Worm (Caenorhabditis elegans) whole organism, young adult: ENCODE measurements around the gene lin-12.

ENCODE experiments used
- D2030.7 ChIP-seq: fragments of 200-800 bp; sonication (Bioruptor generic); IDR thresholded peaks from 2 replicates; pipeline ENCODE4 v1.3.6; 2022; ENCODE audit warnings: missing genetic modification reagents, missing genetic modification characterization, missing compliant biosample characterization
- F22D6.2 ChIP-seq: sonication (generic microtip); optimal IDR thresholded peaks from 2 replicates; lab custom pipeline; 2016; ENCODE audit warnings: mild to moderate bottlenecking, missing genetic modification characterization, missing compliant biosample characterization
- F23B12.7 ChIP-seq: sonication (generic microtip); optimal IDR thresholded peaks from 2 replicates; lab custom pipeline; 2017; ENCODE audit warnings: missing genetic modification characterization, mild to moderate bottlenecking, missing compliant biosample characterization, antibody characterized with exemption, moderate library complexity; ENCODE audit not compliant: insufficient read depth
- F37B4.10 ChIP-seq: fragments of 200-800 bp; sonication (Bioruptor generic); IDR thresholded peaks from 2 replicates; pipeline ENCODE4 v1.3.6; 2022; ENCODE audit warnings: missing genetic modification characterization, missing compliant biosample characterization
- F49E8.2 ChIP-seq: sonication (generic microtip); optimal IDR thresholded peaks from 3 replicates; lab custom pipeline; 2017; ENCODE audit warnings: missing genetic modification characterization, mild to moderate bottlenecking, missing compliant biosample characterization, antibody characterized with exemption, moderate library complexity; ENCODE audit not compliant: insufficient read depth
- F55B11.4 ChIP-seq: sonication (generic microtip); optimal IDR thresholded peaks from 2 replicates; lab custom pipeline; 2016; ENCODE audit warnings: missing compliant biosample characterization, missing genetic modification characterization, borderline replicate concordance; ENCODE audit not compliant: insufficient read depth
- F57A8.1 ChIP-seq: fragments of 200-800 bp; sonication (Bioruptor generic); optimal IDR thresholded peaks from 2 replicates; lab custom pipeline; 2018; ENCODE audit warnings: mild to moderate bottlenecking, missing genetic modification characterization, moderate library complexity, missing compliant biosample characterization
- K12H6.12 ChIP-seq: fragments of 200-800 bp; sonication (Bioruptor generic); optimal IDR thresholded peaks from 2 replicates; lab custom pipeline; 2018; ENCODE audit warnings: mild to moderate bottlenecking, missing genetic modification characterization, missing compliant biosample characterization
- Y53F4B.3 ChIP-seq: fragments of 200-800 bp; sonication (Bioruptor generic); IDR thresholded peaks from 2 replicates; pipeline ENCODE4 v1.3.6; 2022; ENCODE audit warnings: missing genetic modification reagents, missing genetic modification characterization, missing compliant biosample characterization
- Y53G8AR.9 ChIP-seq: fragments of 200-800 bp; sonication (Bioruptor generic); conservative IDR thresholded peaks from 2 replicates; pipeline ENCODE4 v1.3.6; 2022; ENCODE audit warnings: missing genetic modification reagents, missing genetic modification characterization, missing compliant biosample characterization
- Y79H2A.3 ChIP-seq: fragments of 200-800 bp; sonication (Bioruptor generic); conservative IDR thresholded peaks from 2 replicates; pipeline ENCODE4 v1.3.6; 2022; ENCODE audit warnings: missing genetic modification reagents, missing genetic modification characterization, missing compliant biosample characterization
- ama-1 ChIP-seq, 3 experiments: fragments of 150-350 bp in 1 of 3; sonication (generic microtip) in 2 of 3; optimal IDR thresholded peaks; 2 replicates each; lab custom pipeline; 2014 to 2018; ENCODE audit warnings: missing biosample characterization in 2 of 3, missing genetic modification characterization in 2 of 3, missing genetic modification reagents in 2 of 3
- aptf-2 ChIP-seq: fragments of 200-800 bp; sonication (Bioruptor generic); conservative IDR thresholded peaks from 2 replicates; pipeline ENCODE4 v1.3.6; 2022; ENCODE audit warnings: missing genetic modification reagents, missing genetic modification characterization, missing compliant biosample characterization
- atf-7 ChIP-seq: sonication (generic microtip); optimal IDR thresholded peaks from 2 replicates; lab custom pipeline; 2017; ENCODE audit warnings: mild to moderate bottlenecking, missing genetic modification characterization, missing compliant biosample characterization
- attf-3 ChIP-seq: fragments of 200-800 bp; sonication (Bioruptor generic); conservative IDR thresholded peaks from 2 replicates; pipeline ENCODE4 v1.3.6; 2022; ENCODE audit warnings: missing genetic modification reagents, missing genetic modification characterization, missing compliant biosample characterization
- bed-2 ChIP-seq: fragments of 200-800 bp; sonication (Bioruptor generic); IDR thresholded peaks from 2 replicates; pipeline ENCODE4 v1.3.6; 2022; ENCODE audit warnings: missing genetic modification reagents, missing genetic modification characterization, missing compliant biosample characterization
- ccch-3 ChIP-seq: fragments of 200-800 bp; sonication (Bioruptor generic); optimal IDR thresholded peaks from 2 replicates; lab custom pipeline; 2018; ENCODE audit warnings: mild to moderate bottlenecking, missing genetic modification characterization, missing compliant biosample characterization
- cebp-1 ChIP-seq, 2 experiments: fragments of 200-800 bp in 1 of 2; sonication (Bioruptor generic) in 1 of 2; sonication (generic microtip) in 1 of 2; IDR thresholded peaks in 1 of 2; optimal IDR thresholded peaks in 1 of 2; 2 replicates each; pipeline versions ENCODE4 v1.3.6 to Lab custom; 2017 to 2022; ENCODE audit warnings: missing compliant biosample characterization in 2 of 2, missing genetic modification characterization in 2 of 2, mild to moderate bottlenecking in 1 of 2, missing genetic modification reagents in 1 of 2, moderate library complexity in 1 of 2
- dpl-1 ChIP-seq: fragments of 150-350 bp; optimal IDR thresholded peaks from 2 replicates; lab custom pipeline; 2014; ENCODE audit warnings: missing biosample characterization, missing genetic modification reagents, missing genetic modification characterization
- egrh-3 ChIP-seq: fragments of 200-800 bp; sonication (Bioruptor generic); IDR thresholded peaks from 2 replicates; pipeline ENCODE4 v1.3.6; 2022; ENCODE audit warnings: missing genetic modification reagents, missing genetic modification characterization, missing compliant biosample characterization
- ekl-4 ChIP-seq: fragments of 200-800 bp; sonication (Bioruptor generic); IDR thresholded peaks from 2 replicates; pipeline ENCODE4 v1.3.6; 2022; ENCODE audit warnings: missing genetic modification reagents, missing genetic modification characterization, missing compliant biosample characterization
- him-1 ChIP-seq: sonication (generic microtip); optimal IDR thresholded peaks from 2 replicates; lab custom pipeline; 2016; ENCODE audit warnings: missing genotype, missing genetic modification reagents, missing genetic modification characterization, missing compliant biosample characterization
- hrde-1 ChIP-seq: sonication (generic microtip); optimal IDR thresholded peaks from 2 replicates; lab custom pipeline; 2016; ENCODE audit warnings: missing genetic modification characterization, mild to moderate bottlenecking, missing compliant biosample characterization, moderate library complexity, missing genotype, missing genetic modification reagents, borderline replicate concordance
- lin-54 ChIP-seq: fragments of 200-800 bp; sonication (Bioruptor generic); optimal IDR thresholded peaks from 2 replicates; lab custom pipeline; 2018; ENCODE audit warnings: mild to moderate bottlenecking, missing genetic modification characterization, missing compliant biosample characterization
- madf-6 ChIP-seq: fragments of 200-800 bp; sonication (Bioruptor generic); IDR thresholded peaks from 2 replicates; pipeline ENCODE4 v1.3.6; 2022; ENCODE audit warnings: missing genetic modification reagents, missing genetic modification characterization, missing compliant biosample characterization
- madf-8 ChIP-seq: fragments of 200-800 bp; sonication (Bioruptor generic); conservative IDR thresholded peaks from 2 replicates; pipeline ENCODE4 v1.3.6; 2022; ENCODE audit warnings: missing genetic modification reagents, missing genetic modification characterization, missing compliant biosample characterization
- mes-4 ChIP-seq: sonication (generic microtip); optimal IDR thresholded peaks from 2 replicates; lab custom pipeline; 2016; ENCODE audit warnings: missing genotype, missing genetic modification characterization, missing compliant biosample characterization
- nfya-1 ChIP-seq: sonication (generic microtip); optimal IDR thresholded peaks from 2 replicates; lab custom pipeline; 2017; ENCODE audit warnings: antibody characterized with exemption, missing compliant biosample characterization, missing genetic modification characterization, borderline replicate concordance; ENCODE audit not compliant: insufficient read depth
- nhr-120 ChIP-seq: fragments of 200-800 bp; sonication (Bioruptor generic); IDR thresholded peaks from 2 replicates; pipeline ENCODE4 v1.3.6; 2022; ENCODE audit warnings: missing genetic modification characterization, missing compliant biosample characterization
- nhr-90 ChIP-seq: sonication (generic microtip); optimal IDR thresholded peaks from 2 replicates; lab custom pipeline; 2016; ENCODE audit warnings: missing genotype, mild to moderate bottlenecking, missing genetic modification characterization, missing compliant biosample characterization
- pha-4 ChIP-seq: fragments of 150-350 bp; sonication (generic microtip); optimal IDR thresholded peaks from 2 replicates; lab custom pipeline; 2014; ENCODE audit warnings: missing biosample characterization, missing genetic modification reagents, missing genetic modification characterization
- rcor-1 ChIP-seq: fragments of 200-800 bp; sonication (Bioruptor generic); IDR thresholded peaks from 2 replicates; pipeline ENCODE4 v1.3.6; 2022; ENCODE audit warnings: missing genetic modification reagents, missing genetic modification characterization, missing compliant biosample characterization
- rec-8 ChIP-seq, 2 experiments: sonication (generic microtip); optimal IDR thresholded peaks; 2 replicates each; lab custom pipeline; 2016; ENCODE audit warnings: mild to moderate bottlenecking in 2 of 2, missing genetic modification characterization in 2 of 2, missing genetic modification reagents in 2 of 2, missing genotype in 2 of 2, missing biosample characterization in 1 of 2, missing compliant biosample characterization in 1 of 2, moderate library complexity in 1 of 2
- rpc-1 ChIP-seq, 2 experiments: fragments of 150-350 bp in 1 of 2; sonication (generic microtip) in 1 of 2; optimal IDR thresholded peaks; 2 replicates each; lab custom pipeline; 2014 to 2018; ENCODE audit warnings: missing biosample characterization in 1 of 2, missing genetic modification characterization in 1 of 2, missing genetic modification reagents in 1 of 2, missing genotype in 1 of 2
- sea-2 ChIP-seq: fragments of 200-800 bp; sonication (Bioruptor generic); IDR thresholded peaks from 2 replicates; pipeline ENCODE4 v1.3.6; 2022; ENCODE audit warnings: missing genetic modification characterization, missing compliant biosample characterization
- snpc-1.3 ChIP-seq: sonication (generic microtip); optimal IDR thresholded peaks from 2 replicates; lab custom pipeline; 2017; ENCODE audit warnings: missing genetic modification characterization, mild to moderate bottlenecking, missing compliant biosample characterization, antibody characterized with exemption, moderate library complexity, missing genotype, missing genetic modification reagents; ENCODE audit not compliant: insufficient read depth
- somi-1 ChIP-seq: fragments of 200-800 bp; sonication (Bioruptor generic); optimal IDR thresholded peaks from 2 replicates; lab custom pipeline; 2018; ENCODE audit warnings: mild to moderate bottlenecking, missing genetic modification characterization, missing compliant biosample characterization
- sptf-2 ChIP-seq: fragments of 200-800 bp; sonication (Bioruptor generic); optimal IDR thresholded peaks from 2 replicates; lab custom pipeline; 2018; ENCODE audit warnings: mild to moderate bottlenecking, missing genetic modification characterization, missing compliant biosample characterization
- zim-3 ChIP-seq: sonication (generic microtip); optimal IDR thresholded peaks from 2 replicates; lab custom pipeline; 2017; ENCODE audit warnings: mild to moderate bottlenecking, missing genetic modification characterization, moderate library complexity, missing compliant biosample characterization
- ztf-28 ChIP-seq: fragments of 200-800 bp; sonication (Bioruptor generic); IDR thresholded peaks from 2 replicates; pipeline ENCODE4 v1.3.6; 2022; ENCODE audit warnings: missing genetic modification reagents, missing genetic modification characterization, missing compliant biosample characterization

lin-12 gene

ce11 chrIII:9026951-9027350 lies 44.3 kb downstream of the lin-12 start, which contains the start of gene F59B2.13:
Gene F59B2.13, minus strand, starts transcription at chrIII:9027051.
- no peak for TF ChIP-seq sptf-2 (GFP tag; lab: Kevin White, UChicago)
- TF ChIP-seq dpl-1, result no peak
- TF ChIP-seq madf-8 (GFP tag; lab: Robert Waterston, UW), result no peak
- no peak for TF ChIP-seq F23B12.7 (tag; lab: Kevin White, UChicago)
- no peak for TF ChIP-seq zim-3

- TF ChIP-seq K12H6.12 (no peak), D2030.7 (GFP tag; lab: Robert Waterston, UW) (no peak), madf-8 (GFP tag; lab: Robert Waterston, UW) (no peak)
Observed at ce11 chrIII:9023601-9024000, 47.7 kb downstream of the lin-12 start.

- no peak for TF ChIP-seq sea-2 (GFP tag; lab: Robert Waterston, UW)
- no peak for TF ChIP-seq bed-2 (GFP tag; lab: Robert Waterston, UW)
- no peak for TF ChIP-seq egrh-3 (GFP tag; lab: Robert Waterston, UW)
- TF ChIP-seq Y53F4B.3, result no peak
- TF ChIP-seq F49E8.2 (tag; lab: Kevin White, UChicago), result no peak
- no peak for TF ChIP-seq lin-54
- TF ChIP-seq somi-1, result no peak
- TF ChIP-seq F37B4.10, result no peak
- TF ChIP-seq him-1 (tag; lab: Kevin White, UChicago), result no peak
- no peak for TF ChIP-seq F57A8.1 (GFP tag; lab: Kevin White, UChicago)
Observed at ce11 chrIII:9022535-9022934, 48.7 kb downstream of the lin-12 start, which contains the start of gene F59B2.14. Gene F59B2.14, minus strand, starts transcription at chrIII:9022635.

- TF ChIP-seq rcor-1 (GFP tag; lab: Robert Waterston, UW) (no peak), snpc-1.3 (tag; lab: Kevin White, UChicago) (no peak), F57A8.1 (GFP tag; lab: Kevin White, UChicago) (no peak), mes-4 (tag; lab: Kevin White, UChicago) (no peak), rec-8 (tag; optimal IDR thresholded peaks at IDR 0.05; lab: Kevin White, UChicago) (no peak), F55B11.4 (tag; lab: Kevin White, UChicago) (no peak), atf-7 (tag; lab: Kevin White, UChicago) (no peak), him-1 (tag; lab: Kevin White, UChicago) (no peak), pha-4 (no peak), rpc-1 (optimal IDR thresholded peaks at IDR 0.05; lab: Kevin White, UChicago) (no peak), rpc-1 (tag; optimal IDR thresholded peaks at IDR 0.05; lab: Kevin White, UChicago) (no peak), ztf-28 (GFP tag; lab: Robert Waterston, UW) (no peak), nhr-90 (no peak), ama-1 (optimal IDR thresholded peaks at IDR 0.05; lab: Kevin White, UChicago) (no peak), ama-1 (GFP tag; optimal IDR thresholded peaks at IDR 0.05; lab: Kevin White, UChicago) (no peak), madf-6 (no peak)
- TF ChIP-seq, all 124 proteins: peak for 0
Observed at ce11 chrIII:9017181-9017651, 54.1 kb downstream of the lin-12 start, which contains the start of gene F59B2.12. Gene F59B2.12, plus strand, starts transcription at chrIII:9017601.

ce11 chrIII:9012309-9012708 lies 59.0 kb downstream of the lin-12 start, which contains the start of gene F59B2.9:
Gene F59B2.9, minus strand, starts transcription at chrIII:9012409.
- no peak for TF ChIP-seq cebp-1 (GFP tag; IDR thresholded peaks at IDR 0.05; lab: Robert Waterston, UW)
- TF ChIP-seq cebp-1 (tag; optimal IDR thresholded peaks at IDR 0.05; lab: Kevin White, UChicago), result no peak
- TF ChIP-seq Y79H2A.3 (GFP tag; lab: Robert Waterston, UW), result no peak
- no peak for TF ChIP-seq ccch-3
- no peak for TF ChIP-seq rcor-1 (GFP tag; lab: Robert Waterston, UW)
- TF ChIP-seq F22D6.2 (tag; lab: Kevin White, UChicago), result no peak
- TF ChIP-seq F23B12.7 (tag; lab: Kevin White, UChicago), result no peak
- TF ChIP-seq nhr-120 (GFP tag; lab: Robert Waterston, UW), result no peak
- TF ChIP-seq ekl-4 (GFP tag; lab: Robert Waterston, UW), result no peak
- TF ChIP-seq Y53G8AR.9 (GFP tag; lab: Robert Waterston, UW), result no peak
- no peak for TF ChIP-seq nfya-1 (tag; lab: Kevin White, UChicago)
- no peak for TF ChIP-seq nhr-90
- TF ChIP-seq aptf-2 (GFP tag; lab: Robert Waterston, UW), result no peak
- no peak for TF ChIP-seq hrde-1 (tag; lab: Kevin White, UChicago)
- no peak for TF ChIP-seq attf-3 (GFP tag; lab: Robert Waterston, UW)
